Worm (Caenorhabditis elegans) whole organism, L4/young adult: ENCODE measurements around the gene decr-1.3.

Source experiments
- W03F9.2 ChIP-seq: fragments of 150-350 bp; optimal IDR thresholded peaks from 2 replicates; lab custom pipeline; 2014; ENCODE audit warnings: missing biosample characterization, missing genetic modification characterization
- dao-5 ChIP-seq: sonication (generic microtip); optimal IDR thresholded peaks from 2 replicates; lab custom pipeline; 2016; ENCODE audit warnings: missing genotype, missing genetic modification characterization, moderate library complexity, missing compliant biosample characterization

ce11 chrII:8129040-8129387 is 44.3 kb downstream of the decr-1.3 start:
- no peak for TF ChIP-seq dao-5
- no peak for TF ChIP-seq W03F9.2 (tag; lab: Kevin White, UChicago)
